Worm (Caenorhabditis elegans): ENCODE data around the gene F54F2.9.

F54F2.9 gene

DNA sequence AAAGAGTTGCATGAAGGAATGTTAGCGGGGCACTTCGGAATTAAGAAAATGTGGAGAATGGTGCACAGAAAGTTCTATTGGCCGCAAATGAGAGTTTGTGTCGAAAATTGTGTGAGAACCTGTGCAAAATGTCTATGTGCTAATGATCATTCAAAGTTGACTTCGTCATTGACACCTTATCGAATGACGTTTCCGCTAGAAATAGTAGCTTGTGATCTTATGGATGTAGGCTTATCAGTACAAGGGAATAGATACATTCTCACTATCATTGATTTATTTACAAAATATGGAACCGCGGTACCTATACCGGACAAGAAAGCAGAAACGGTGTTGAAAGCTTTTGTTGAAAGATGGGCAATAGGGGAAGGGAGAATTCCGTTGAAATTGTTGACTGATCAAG, 31.5 kb upstream of the F54F2.9 start:
- TF ChIP-seq R02D3.7 (tag; optimal IDR thresholded peaks at IDR 0.05), result no peak
- TF ChIP-seq nhr-12 (tag; optimal IDR thresholded peaks at IDR 0.05), result no peak
- no peak for TF ChIP-seq blmp-1 (tag; optimal IDR thresholded peaks at IDR 0.05; ENCODE audit: insufficient read depth)
- no peak for TF ChIP-seq mdl-1 (tag; optimal IDR thresholded peaks at IDR 0.05)
- no peak for TF ChIP-seq mbf-1 (tag; optimal IDR thresholded peaks at IDR 0.05)
- no peak for TF ChIP-seq unc-39 (tag; optimal IDR thresholded peaks at IDR 0.05)
- no peak for TF ChIP-seq sem-4 (tag; optimal IDR thresholded peaks at IDR 0.05)
- no peak for TF ChIP-seq fos-1 (tag; optimal IDR thresholded peaks at IDR 0.05)

DNA sequence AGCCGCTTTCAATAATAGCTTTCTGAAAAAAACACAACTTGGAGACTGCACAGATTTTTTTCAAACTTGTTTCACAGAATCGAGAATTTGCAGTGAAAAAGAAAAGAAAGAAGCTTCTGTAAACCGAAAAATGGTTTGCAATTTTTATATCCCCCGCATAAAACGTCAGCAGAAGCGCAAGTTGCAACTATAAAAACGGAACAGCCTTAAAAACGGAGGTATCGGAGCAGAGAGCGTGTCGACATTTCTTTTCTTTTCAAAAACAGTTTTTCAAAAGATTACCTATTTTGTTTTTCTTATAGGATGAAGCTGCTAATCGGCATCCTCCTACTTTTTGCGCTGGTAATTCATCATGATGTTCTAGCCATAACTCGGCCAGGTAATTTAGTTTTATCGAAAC, 24.9 kb upstream of the F54F2.9 start, which contains the start of gene plg-1:
plg-1 (plus strand) TSS at position 301 of the 400 bp plus-strand sequence.
- TF ChIP-seq nhr-25 (tag; optimal IDR thresholded peaks at IDR 0.05), result no peak
- TF ChIP-seq nhr-23 (tag; optimal IDR thresholded peaks at IDR 0.05), result no peak
- no peak for TF ChIP-seq ztf-1 (GFP tag; conservative IDR thresholded peaks at IDR 0.05)
- no peak for TF ChIP-seq sma-9 (GFP tag; optimal IDR thresholded peaks at IDR 0.05)
- TF ChIP-seq sma-9 (tag; optimal IDR thresholded peaks at IDR 0.05), result no peak
- no peak for TF ChIP-seq nhr-129 (tag; optimal IDR thresholded peaks at IDR 0.05)
- no peak for TF ChIP-seq mdl-1 (tag; optimal IDR thresholded peaks at IDR 0.05)
- TF ChIP-seq sem-4 (tag; optimal IDR thresholded peaks at IDR 0.05), result no peak
- TF ChIP-seq blmp-1 (tag; optimal IDR thresholded peaks at IDR 0.05; ENCODE audit: insufficient read depth), result no peak
- no peak for TF ChIP-seq nhr-11 (tag; optimal IDR thresholded peaks at IDR 0.05)
- TF ChIP-seq Y55F3AM.14 (GFP tag; optimal IDR thresholded peaks at IDR 0.05), result no peak
- no peak for TF ChIP-seq lin-13 (GFP tag; optimal IDR thresholded peaks at IDR 0.05)
- TF ChIP-seq nhr-12 (tag; optimal IDR thresholded peaks at IDR 0.05), result no peak
- TF ChIP-seq ceh-16 (tag; optimal IDR thresholded peaks at IDR 0.05), result no peak
- no peak for TF ChIP-seq peb-1 (tag; optimal IDR thresholded peaks at IDR 0.05)
- TF ChIP-seq ztf-11 (tag; optimal IDR thresholded peaks at IDR 0.05), result no peak
- TF ChIP-seq unc-62 (GFP tag; optimal IDR thresholded peaks at IDR 0.05), result no peak
- TF ChIP-seq egl-27 (tag; optimal IDR thresholded peaks at IDR 0.05), result no peak
- TF ChIP-seq fos-1 (tag; optimal IDR thresholded peaks at IDR 0.05), result no peak

DNA sequence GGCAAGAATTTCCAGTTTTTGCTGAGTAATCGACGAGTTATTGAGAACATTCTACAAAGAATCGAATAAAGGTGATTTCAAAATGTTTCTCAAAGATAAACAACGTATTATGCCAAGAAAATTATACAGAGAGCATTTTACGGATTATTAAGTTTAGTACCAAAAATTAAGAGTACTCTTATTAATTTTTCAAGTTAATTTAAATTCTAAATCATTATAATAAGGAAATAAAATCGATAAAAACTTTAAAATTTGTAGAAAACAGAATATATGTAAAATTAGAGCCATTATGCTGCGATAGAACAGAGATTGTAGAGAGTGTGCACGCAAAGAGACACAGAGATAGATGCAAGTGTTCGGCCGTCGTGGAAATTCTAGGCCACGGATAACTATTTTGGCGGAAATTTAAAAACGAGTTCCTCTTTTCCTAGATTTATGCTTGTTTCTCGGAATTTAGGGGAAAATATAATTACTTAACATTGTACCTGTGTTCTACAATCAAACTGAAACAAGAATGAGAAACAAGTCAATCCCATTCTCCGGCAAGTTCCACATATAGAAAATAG, 23.5 kb upstream of the F54F2.9 start, which contains the start of gene F44E2.9:
F44E2.9 (minus strand) TSS at position 51 of the 566 bp plus-strand sequence.
- TF ChIP-seq gmeb-1 (tag; optimal IDR thresholded peaks at IDR 0.05) (peak; percentile 91), nhr-6 (tag; optimal IDR thresholded peaks at IDR 0.05) (peak; percentile 8), lin-11 (tag; optimal IDR thresholded peaks at IDR 0.05) (peak; percentile 31), C34F6.9 (tag; optimal IDR thresholded peaks at IDR 0.05) (peak; percentile 87), skn-1 (tag; optimal IDR thresholded peaks at IDR 0.05) (peak; percentile 7), sma-3 (GFP tag; optimal IDR thresholded peaks at IDR 0.05) (peak; percentile 60), nhr-10 (tag; optimal IDR thresholded peaks at IDR 0.05) (no peak), lin-39 (tag; optimal IDR thresholded peaks at IDR 0.05) (no peak), lsy-2 (tag; optimal IDR thresholded peaks at IDR 0.05) (peak; percentile 45 to 84), sma-9 (GFP tag; optimal IDR thresholded peaks at IDR 0.05) (peak; percentile 70), sma-9 (tag; optimal IDR thresholded peaks at IDR 0.05) (no peak), nhr-129 (tag; optimal IDR thresholded peaks at IDR 0.05) (peak; percentile 54), crh-2 (tag; optimal IDR thresholded peaks at IDR 0.05) (peak; percentile 50), unc-55 (GFP tag; optimal IDR thresholded peaks at IDR 0.05) (peak; percentile 90), snpc-4 (tag; optimal IDR thresholded peaks at IDR 0.05) (no peak), mdl-1 (tag; optimal IDR thresholded peaks at IDR 0.05) (no peak), fos-1 (tag; optimal IDR thresholded peaks at IDR 0.05) (peak; percentile 18)

DNA sequence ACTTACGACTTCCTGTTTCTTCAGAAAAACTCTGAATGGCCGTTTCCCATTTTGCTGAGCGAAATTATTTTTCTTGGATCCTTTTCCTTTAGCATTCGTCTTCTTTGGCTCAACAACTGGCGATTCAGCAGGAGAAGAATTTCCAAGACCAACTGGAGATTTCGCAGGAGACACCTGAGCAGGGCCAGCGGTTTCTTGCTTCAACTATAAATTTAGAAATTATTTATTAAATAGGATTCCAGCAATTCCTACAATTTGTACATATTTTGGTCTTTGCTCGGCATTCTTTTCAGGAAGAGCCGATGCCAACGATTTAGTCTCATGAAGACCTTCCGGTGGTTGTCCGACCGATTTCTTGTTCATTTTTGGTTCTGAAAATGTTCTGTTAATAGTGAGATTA, 22.5 kb upstream of the F54F2.9 start, which contains the start of gene F44E2.8:
F44E2.8 (minus strand) TSS at position 371 of the 400 bp plus-strand sequence.
- TF ChIP-seq dmd-4 (tag; optimal IDR thresholded peaks at IDR 0.05) (no peak), ZK546.5 (tag; optimal IDR thresholded peaks at IDR 0.05) (no peak), nhr-129 (tag; optimal IDR thresholded peaks at IDR 0.05) (no peak), lin-11 (tag; optimal IDR thresholded peaks at IDR 0.05) (no peak), gmeb-1 (tag; optimal IDR thresholded peaks at IDR 0.05) (no peak), sma-9 (GFP tag; optimal IDR thresholded peaks at IDR 0.05) (no peak), sma-9 (tag; optimal IDR thresholded peaks at IDR 0.05) (no peak)
